In genomic region chr3L:725527-726191, dm6 we compare ENCODE assay signal across 1 fruit fly cellular context.
TF ChIP-seq lines count a peak whose summit lies in the region.

No protein-coding gene starts in this region.

TF ChIP-seq in whole organism, embryonic, 481 proteins besides CTCF, POLR2A, EP300 and RAD21 (continued from another document and continues in another):
- TF ChIP-seq Ets97D (GFP tag; optimal IDR thresholded peaks at IDR 0.05; lab: Kevin White, UChicago) (peak; percentile 11), CG12769 (tag; optimal IDR thresholded peaks at IDR 0.05; lab: Kevin White, UChicago) (no peak), pzg (GFP tag; optimal IDR thresholded peaks at IDR 0.05; lab: Kevin White, UChicago) (no peak), fd3F (GFP tag; optimal IDR thresholded peaks at IDR 0.05; lab: Kevin White, UChicago) (no peak), prd (optimal IDR thresholded peaks at IDR 0.05; lab: Kevin White, UChicago) (no peak), prd (GFP tag; IDR thresholded peaks at IDR 0.05; lab: Robert Waterston, UW) (peak; percentile 94), Myb (GFP tag; optimal IDR thresholded peaks at IDR 0.05; lab: Kevin White, UChicago) (peak; percentile 24), vnd (GFP tag; IDR thresholded peaks at IDR 0.05; lab: Robert Waterston, UW; ENCODE audit: partially characterized antibody) (no peak), CG7357 (GFP tag; IDR thresholded peaks at IDR 0.05; lab: Robert Waterston, UW) (peak; percentile 65; the same call in 1 of the 3 replicates), CG13894 (tag; optimal IDR thresholded peaks at IDR 0.05; lab: Kevin White, UChicago) (no peak), Hr3 (GFP tag; optimal IDR thresholded peaks at IDR 0.05; lab: Kevin White, UChicago) (peak; percentile 72), CG5180 (GFP tag; optimal IDR thresholded peaks at IDR 0.05; lab: Kevin White, UChicago) (peak; percentile 0), Ravus (GFP tag; IDR thresholded peaks at IDR 0.05; lab: Robert Waterston, UW) (no peak), CG13424 (tag; optimal IDR thresholded peaks at IDR 0.05; lab: Kevin White, UChicago) (peak; percentile 56), CG14014 (GFP tag; IDR thresholded peaks at IDR 0.05; lab: Robert Waterston, UW) (no peak), jumu (GFP tag; optimal IDR thresholded peaks at IDR 0.05; lab: Kevin White, UChicago) (peak; percentile 87), emc (GFP tag; optimal IDR thresholded peaks at IDR 0.05; lab: Kevin White, UChicago) (no peak), lbe (GFP tag; optimal IDR thresholded peaks at IDR 0.05; lab: Kevin White, UChicago) (peak; percentile 72), sr (GFP tag; IDR thresholded peaks at IDR 0.05; lab: Robert Waterston, UW) (no peak), CG7556 (GFP tag; optimal IDR thresholded peaks at IDR 0.05; lab: Kevin White, UChicago) (peak; percentile 76), CG9932 (GFP tag; IDR thresholded peaks at IDR 0.05; lab: Robert Waterston, UW) (no peak), Lim3 (GFP tag; IDR thresholded peaks at IDR 0.05; lab: Robert Waterston, UW) (no peak), D19B (GFP tag; optimal IDR thresholded peaks at IDR 0.05; lab: Kevin White, UChicago) (no peak), Six4 (GFP tag; optimal IDR thresholded peaks at IDR 0.05; lab: Kevin White, UChicago) (peak; percentile 80), vvl (GFP tag; IDR thresholded peaks at IDR 0.05; lab: Robert Waterston, UW) (peak; percentile 85), wek (GFP tag; optimal IDR thresholded peaks at IDR 0.05; lab: Kevin White, UChicago) (no peak), BEAF-32 (GFP tag; optimal IDR thresholded peaks at IDR 0.05; lab: Kevin White, UChicago) (no peak), CG17328 (GFP tag; IDR thresholded peaks at IDR 0.05; lab: Robert Waterston, UW) (peak; percentile 94), sima (GFP tag; optimal IDR thresholded peaks at IDR 0.05; lab: Kevin White, UChicago) (peak; percentile 26), psq (GFP tag; optimal IDR thresholded peaks at IDR 0.05; lab: Kevin White, UChicago) (peak; percentile 3), Sin3A (optimal IDR thresholded peaks at IDR 0.05; lab: Kevin White, UChicago) (no peak), stc (GFP tag; IDR thresholded peaks at IDR 0.05; lab: Robert Waterston, UW) (peak; percentile 42; the same call in 1 of the 2 replicates), tin (GFP tag; optimal IDR thresholded peaks at IDR 0.05; lab: Kevin White, UChicago) (peak; percentile 88), CG2678 (tag; optimal IDR thresholded peaks at IDR 0.05; lab: Kevin White, UChicago) (peak; percentile 48), Hmx (GFP tag; optimal IDR thresholded peaks at IDR 0.05; lab: Kevin White, UChicago) (no peak), ci (GFP tag; IDR thresholded peaks at IDR 0.05; lab: Robert Waterston, UW) (peak; percentile 89), NC2α (GFP tag; optimal IDR thresholded peaks at IDR 0.05; lab: Kevin White, UChicago) (peak; percentile 87), zf30C (GFP tag; optimal IDR thresholded peaks at IDR 0.05; lab: Kevin White, UChicago) (peak; percentile 97), Lhr (GFP tag; optimal IDR thresholded peaks at IDR 0.05; lab: Kevin White, UChicago) (peak; percentile 49), ind (GFP tag; optimal IDR thresholded peaks at IDR 0.05; lab: Kevin White, UChicago) (peak; percentile 31), dan (GFP tag; IDR thresholded peaks at IDR 0.05; lab: Robert Waterston, UW) (peak; percentile 95), CG8388 (GFP tag; optimal IDR thresholded peaks at IDR 0.05; lab: Kevin White, UChicago) (peak; percentile 87), peb (GFP tag; IDR thresholded peaks at IDR 0.05; lab: Robert Waterston, UW) (peak; percentile 79), CG11456 (GFP tag; IDR thresholded peaks at IDR 0.05; lab: Robert Waterston, UW) (no peak), nerfin-2 (GFP tag; IDR thresholded peaks at IDR 0.05; lab: Robert Waterston, UW; ENCODE audit: partially characterized antibody) (no peak), cg (GFP tag; optimal IDR thresholded peaks at IDR 0.05; lab: Kevin White, UChicago) (no peak), Taf1 (GFP tag; IDR thresholded peaks at IDR 0.05; lab: Robert Waterston, UW) (no peak), CG1233 (GFP tag; optimal IDR thresholded peaks at IDR 0.05; lab: Kevin White, UChicago) (peak; percentile 54), CG32772 (GFP tag; IDR thresholded peaks at IDR 0.05; lab: Robert Waterston, UW) (peak; percentile 85), CG16779 (GFP tag; IDR thresholded peaks at IDR 0.05; lab: Robert Waterston, UW) (no peak), CG15514 (GFP tag; optimal IDR thresholded peaks at IDR 0.05; lab: Kevin White, UChicago) (no peak), CG10267 (tag; optimal IDR thresholded peaks at IDR 0.05; lab: Kevin White, UChicago) (peak; percentile 87), CG2129 (GFP tag; IDR thresholded peaks at IDR 0.05; lab: Robert Waterston, UW; ENCODE audit: partially characterized antibody) (no peak), pita (GFP tag; optimal IDR thresholded peaks at IDR 0.05; lab: Kevin White, UChicago) (no peak), CG13624 (GFP tag; optimal IDR thresholded peaks at IDR 0.05; lab: Kevin White, UChicago) (no peak), CG10366 (GFP tag; IDR thresholded peaks at IDR 0.05; lab: Robert Waterston, UW) (peak; percentile 63), esg (GFP tag; conservative IDR thresholded peaks at IDR 0.05; lab: Robert Waterston, UW) (peak; percentile 60), croc (GFP tag; conservative IDR thresholded peaks at IDR 0.05; lab: Robert Waterston, UW) (peak; percentile 89), Usf (GFP tag; optimal IDR thresholded peaks at IDR 0.05; lab: Kevin White, UChicago) (peak; percentile 75), lov (optimal IDR thresholded peaks at IDR 0.05; lab: Kevin White, UChicago) (no peak), lov (GFP tag; IDR thresholded peaks at IDR 0.05; lab: Robert Waterston, UW) (peak; percentile 95), CG2116 (GFP tag; optimal IDR thresholded peaks at IDR 0.05; lab: Kevin White, UChicago) (peak; percentile 39), Atf3 (GFP tag; optimal IDR thresholded peaks at IDR 0.05; lab: Kevin White, UChicago) (peak; percentile 86), bsh (GFP tag; optimal IDR thresholded peaks at IDR 0.05; lab: Kevin White, UChicago) (peak in 1 of 2 experiments; percentile 91), CG12155 (GFP tag; optimal IDR thresholded peaks at IDR 0.05; lab: Kevin White, UChicago) (peak; percentile 66), sens (GFP tag; lab: Kevin White, UChicago) (peak; percentile 99), Dip2 (GFP tag; IDR thresholded peaks at IDR 0.05; lab: Robert Waterston, UW) (no peak), ash1 (GFP tag; optimal IDR thresholded peaks at IDR 0.05; lab: Kevin White, UChicago) (no peak), phol (tag; optimal IDR thresholded peaks at IDR 0.05; lab: Kevin White, UChicago) (peak; percentile 88), CG11695 (GFP tag; IDR thresholded peaks at IDR 0.05; lab: Robert Waterston, UW) (peak; percentile 70; the same call in 2 of the 3 replicates), E2f2 (GFP tag; IDR thresholded peaks at IDR 0.05; lab: Robert Waterston, UW) (no peak), Dbx (GFP tag; IDR thresholded peaks at IDR 0.05; lab: Robert Waterston, UW) (no peak), CG10654 (GFP tag; optimal IDR thresholded peaks at IDR 0.05; lab: Kevin White, UChicago) (peak; percentile 78), CG10431 (GFP tag; optimal IDR thresholded peaks at IDR 0.05; lab: Kevin White, UChicago) (peak; percentile 1), CG8944 (GFP tag; optimal IDR thresholded peaks at IDR 0.05; lab: Kevin White, UChicago) (peak; percentile 86), hkb (optimal IDR thresholded peaks at IDR 0.05; lab: Kevin White, UChicago) (no peak), hkb (GFP tag; IDR thresholded peaks at IDR 0.05; lab: Robert Waterston, UW) (peak; percentile 80), ro (GFP tag; IDR thresholded peaks at IDR 0.05; lab: Robert Waterston, UW) (peak; percentile 40; the same call in 1 of the 2 replicates), Hr78 (GFP tag; optimal IDR thresholded peaks at IDR 0.05; lab: Kevin White, UChicago) (no peak), ttk (GFP tag; IDR thresholded peaks at IDR 0.05; lab: Robert Waterston, UW) (peak; percentile 75), CG6254 (GFP tag; optimal IDR thresholded peaks at IDR 0.05; lab: Kevin White, UChicago) (peak; percentile 65), crc (GFP tag; optimal IDR thresholded peaks at IDR 0.05; lab: Kevin White, UChicago) (peak; percentile 50), Rx (GFP tag; IDR thresholded peaks at IDR 0.05; lab: Robert Waterston, UW) (peak; percentile 81), Ptx1 (GFP tag; IDR thresholded peaks at IDR 0.05; lab: Robert Waterston, UW) (peak; percentile 62), Spps (tag; optimal IDR thresholded peaks at IDR 0.05; lab: Kevin White, UChicago) (peak; percentile 89), Scr (GFP tag; IDR thresholded peaks at IDR 0.05; lab: Robert Waterston, UW; ENCODE audit: partially characterized antibody) (no peak), kah (GFP tag; optimal IDR thresholded peaks at IDR 0.05; lab: Kevin White, UChicago) (peak; percentile 20), vfl (GFP tag; optimal IDR thresholded peaks at IDR 0.05; lab: Kevin White, UChicago) (no peak), pho (GFP tag; optimal IDR thresholded peaks at IDR 0.05; lab: Kevin White, UChicago) (no peak), ssp (GFP tag; IDR thresholded peaks at IDR 0.05; lab: Robert Waterston, UW) (peak; percentile 69), luna (GFP tag; optimal IDR thresholded peaks at IDR 0.05; lab: Kevin White, UChicago) (no peak), gsb-n (tag; optimal IDR thresholded peaks at IDR 0.05; lab: Kevin White, UChicago) (peak; percentile 88), lab (GFP tag; optimal IDR thresholded peaks at IDR 0.05; lab: Kevin White, UChicago) (no peak), run (tag; optimal IDR thresholded peaks at IDR 0.05; lab: Kevin White, UChicago) (no peak), mld (GFP tag; IDR thresholded peaks at IDR 0.05; lab: Robert Waterston, UW; ENCODE audit: partially characterized antibody) (no peak), CG8281 (tag; optimal IDR thresholded peaks at IDR 0.05; lab: Kevin White, UChicago) (peak; percentile 36), CG9817 (tag; optimal IDR thresholded peaks at IDR 0.05; lab: Kevin White, UChicago) (no peak), CG9437 (GFP tag; optimal IDR thresholded peaks at IDR 0.05; lab: Kevin White, UChicago) (peak; percentile 25), Chrac-16 (GFP tag; optimal IDR thresholded peaks at IDR 0.05; lab: Kevin White, UChicago) (peak; percentile 90), CG4820 (GFP tag; optimal IDR thresholded peaks at IDR 0.05; lab: Kevin White, UChicago) (peak; percentile 87), ham (GFP tag; IDR thresholded peaks at IDR 0.05; lab: Robert Waterston, UW) (no peak), toy (GFP tag; IDR thresholded peaks at IDR 0.05; lab: Robert Waterston, UW) (no peak), CG7745 (tag; optimal IDR thresholded peaks at IDR 0.05; lab: Kevin White, UChicago) (peak; percentile 57), CG11247 (GFP tag; IDR thresholded peaks at IDR 0.05; lab: Robert Waterston, UW) (no peak), z (GFP tag; IDR thresholded peaks at IDR 0.05; lab: Robert Waterston, UW) (peak; percentile 61; the same call in 2 of the 3 replicates), CG30020 (tag; optimal IDR thresholded peaks at IDR 0.05; lab: Kevin White, UChicago) (peak; percentile 31), tio (GFP tag; optimal IDR thresholded peaks at IDR 0.05; lab: Kevin White, UChicago) (peak; percentile 78), chif (GFP tag; optimal IDR thresholded peaks at IDR 0.05; lab: Kevin White, UChicago) (peak; percentile 84 to 96), CG18619 (GFP tag; optimal IDR thresholded peaks at IDR 0.05; lab: Kevin White, UChicago) (peak; percentile 50), kni (GFP tag; optimal IDR thresholded peaks at IDR 0.05; lab: Kevin White, UChicago) (peak; percentile 81), insv (GFP tag; optimal IDR thresholded peaks at IDR 0.05; lab: Kevin White, UChicago) (no peak), gem (tag; optimal IDR thresholded peaks at IDR 0.05; lab: Kevin White, UChicago) (peak; percentile 91), CG7786 (GFP tag; optimal IDR thresholded peaks at IDR 0.05; lab: Kevin White, UChicago) (peak; percentile 74), grau (tag; optimal IDR thresholded peaks at IDR 0.05; lab: Kevin White, UChicago) (peak; percentile 72), CG8765 (GFP tag; IDR thresholded peaks at IDR 0.05; lab: Robert Waterston, UW) (peak; percentile 97), Hey (tag; optimal IDR thresholded peaks at IDR 0.05; lab: Kevin White, UChicago) (no peak), MBD-R2 (GFP tag; IDR thresholded peaks at IDR 0.05; lab: Robert Waterston, UW) (no peak), abd-A (tag; optimal IDR thresholded peaks at IDR 0.05; lab: Kevin White, UChicago) (peak; percentile 20), oc (tag; optimal IDR thresholded peaks at IDR 0.05; lab: Kevin White, UChicago) (peak; percentile 39), cwo (GFP tag; optimal IDR thresholded peaks at IDR 0.05; lab: Kevin White, UChicago) (no peak), NFAT (GFP tag; IDR thresholded peaks at IDR 0.05; lab: Robert Waterston, UW) (no peak), maf-S (GFP tag; optimal IDR thresholded peaks at IDR 0.05; lab: Kevin White, UChicago) (peak; percentile 66), CG8290 (GFP tag; optimal IDR thresholded peaks at IDR 0.05; lab: Kevin White, UChicago) (peak; percentile 87), CG8290 (tag; optimal IDR thresholded peaks at IDR 0.05; lab: Kevin White, UChicago) (peak in 1 of 2 experiments; percentile 14), CG11398 (GFP tag; optimal IDR thresholded peaks at IDR 0.05; lab: Kevin White, UChicago) (peak; percentile 77), CG13123 (GFP tag; optimal IDR thresholded peaks at IDR 0.05; lab: Kevin White, UChicago) (peak; percentile 73), CG3281 (GFP tag; optimal IDR thresholded peaks at IDR 0.05; lab: Kevin White, UChicago) (no peak), Optix (GFP tag; IDR thresholded peaks at IDR 0.05; lab: Robert Waterston, UW) (peak; percentile 83), CG6683 (GFP tag; optimal IDR thresholded peaks at IDR 0.05; lab: Kevin White, UChicago) (no peak), eve (GFP tag; optimal IDR thresholded peaks at IDR 0.05; lab: Kevin White, UChicago) (peak; percentile 18 to 48), Dek (tag; optimal IDR thresholded peaks at IDR 0.05; lab: Kevin White, UChicago) (no peak), Rfx (GFP tag; IDR thresholded peaks at IDR 0.05; lab: Robert Waterston, UW) (no peak), Atf6 (GFP tag; IDR thresholded peaks at IDR 0.05; lab: Robert Waterston, UW) (no peak), cato (GFP tag; optimal IDR thresholded peaks at IDR 0.05; lab: Kevin White, UChicago; ENCODE audit: borderline replicate concordance) (peak; percentile 71), sna (GFP tag; IDR thresholded peaks at IDR 0.05; lab: Robert Waterston, UW; ENCODE audit: partially characterized antibody) (no peak)
